Fruit fly (Drosophila melanogaster) whole organism, pupa: ENCODE measurements around the gene Psf2.

Experiments
- CG15710 ChIP-seq: fragments of 200-800 bp; sonication (Bioruptor generic); optimal IDR thresholded peaks from 2 replicates; lab custom pipeline; 2018; ENCODE audit warnings: missing biosample characterization, mild to moderate bottlenecking, missing genetic modification characterization, moderate library complexity
- CG32121 ChIP-seq: fragments of 200-800 bp; sonication (Bioruptor generic); IDR thresholded peaks from 2 replicates; pipeline ENCODE4 v1.3.6; 2022; ENCODE audit warnings: missing biosample characterization, missing genetic modification characterization
- CG4496 ChIP-seq: fragments of 200-800 bp; sonication (Bioruptor generic); IDR thresholded peaks from 3 replicates; pipeline ENCODE4 v1.3.6; 2022; ENCODE audit warnings: missing biosample characterization, missing genetic modification characterization
- EcR ChIP-seq: fragments of 200-800 bp; sonication (Bioruptor generic); optimal IDR thresholded peaks from 3 replicates; lab custom pipeline; 2019; ENCODE audit warnings: missing biosample characterization, missing genetic modification characterization, mild to moderate bottlenecking, moderate library complexity, missing genetic modification reagents
- fd96Ca ChIP-seq: fragments of 200-800 bp; sonication (Bioruptor generic); IDR thresholded peaks from 3 replicates; pipeline ENCODE4 v1.3.6; 2022; ENCODE audit warnings: missing biosample characterization, missing genetic modification characterization
- gl ChIP-seq: fragments of 200-800 bp; sonication (Bioruptor generic); optimal IDR thresholded peaks from 2 replicates; lab custom pipeline; 2018; ENCODE audit warnings: missing biosample characterization, mild to moderate bottlenecking, missing genetic modification characterization

- TF ChIP-seq CG15710 (tag; lab: Kevin White, UChicago) (no peak), gl (no peak), CG4496 (GFP tag; lab: Robert Waterston, UW) (no peak), EcR (GFP tag; lab: Kevin White, UChicago) (no peak), CG32121 (no peak), fd96Ca (GFP tag; lab: Robert Waterston, UW) (no peak)
These were observed 23.7 kb upstream of the Psf2 start, which contains the start of gene CG43055 for dm6 chr2L:4410855-4411254.
